Fruit fly (Drosophila melanogaster) whole organism: ENCODE results near the gene Bem46.

Experiments used
- CG8478 ChIP-seq: fragments of >200 bp; optimal IDR thresholded peaks from 2 replicates; lab custom pipeline; 2018; ENCODE audit warnings: inconsistent platforms
- Dll ChIP-seq: fragments of >200 bp; optimal IDR thresholded peaks from 2 replicates; lab custom pipeline; 2017
- EcR ChIP-seq, 2 experiments: fragments of >200 bp; optimal IDR thresholded peaks; 2 replicates each; lab custom pipeline; 2017; ENCODE audit warnings: missing biosample characterization in 2 of 2, missing genetic modification characterization in 2 of 2, missing genetic modification reagents in 2 of 2
- pan ChIP-seq: fragments of >200 bp; optimal IDR thresholded peaks from 2 replicates; lab custom pipeline; 2017
- psq ChIP-seq: fragments of >200 bp; optimal IDR thresholded peaks from 2 replicates; lab custom pipeline; 2017
- usp ChIP-seq: fragments of >200 bp; optimal IDR thresholded peaks from 2 replicates; lab custom pipeline; 2017; ENCODE audit warnings: missing biosample characterization, missing genetic modification characterization, mixed read lengths

The Bem46 gene

DNA sequence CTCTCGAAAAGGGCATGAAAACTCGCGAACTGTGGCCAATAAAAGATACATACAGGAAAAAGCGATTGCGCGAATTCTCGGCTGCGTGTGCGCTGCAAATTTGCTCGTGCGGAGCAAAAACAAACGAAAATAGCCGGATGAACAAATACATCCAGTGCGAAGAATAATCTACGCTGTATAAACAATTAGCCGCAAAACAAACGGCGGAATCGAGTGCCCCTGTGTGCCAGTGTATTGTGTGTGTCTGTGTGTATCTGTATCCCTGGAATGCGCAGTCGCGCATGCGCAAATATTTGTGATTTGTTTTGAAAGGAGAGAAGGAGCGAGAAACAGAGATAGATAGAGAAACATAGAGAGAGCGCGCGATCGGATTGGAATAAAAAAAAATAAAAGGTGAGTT is 11.7 kb downstream of the Bem46 start:
- TF ChIP-seq EcR (GFP tag; optimal IDR thresholded peaks at IDR 0.05; lab: Kevin White, UChicago) (no peak), psq (lab: Kevin White, UChicago) (no peak), pan (lab: Kevin White, UChicago) (no peak), usp (GFP tag; lab: Kevin White, UChicago) (no peak), CG8478 (lab: Kevin White, UChicago) (no peak), Dll (lab: Kevin White, UChicago) (no peak)

DNA sequence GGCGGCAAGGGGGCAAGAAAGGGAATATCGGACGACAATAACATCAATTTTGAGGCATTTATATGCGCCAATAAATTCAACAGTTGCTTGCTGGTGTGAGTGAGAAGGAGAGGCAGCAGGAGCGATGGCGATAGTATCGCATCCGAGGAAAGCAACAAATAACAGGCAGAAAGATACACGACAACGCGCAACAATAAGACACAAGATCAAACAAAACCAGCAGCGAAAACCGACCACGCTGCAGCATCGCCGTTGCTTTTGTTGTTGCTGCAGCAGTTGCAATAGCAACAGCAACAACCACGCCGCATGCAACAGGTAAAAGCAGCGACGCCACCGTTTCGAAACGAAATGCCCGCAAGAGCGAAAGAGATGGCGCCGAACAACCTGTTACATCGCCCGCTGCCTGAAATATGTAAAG is 12.6 kb downstream of the Bem46 start:
- TF ChIP-seq CG8478 (lab: Kevin White, UChicago) (no peak), pan (lab: Kevin White, UChicago) (no peak), usp (GFP tag; lab: Kevin White, UChicago) (no peak), psq (lab: Kevin White, UChicago) (no peak)

dm6 chr2L:3001953-3002352 is 14.0 kb downstream of the Bem46 start:
- no peak for TF ChIP-seq EcR (GFP tag; optimal IDR thresholded peaks at IDR 0.05; lab: Kevin White, UChicago)
- TF ChIP-seq usp (GFP tag; lab: Kevin White, UChicago), result no peak
- TF ChIP-seq Dll (lab: Kevin White, UChicago), result no peak
- no peak for TF ChIP-seq pan (lab: Kevin White, UChicago)
- no peak for TF ChIP-seq CG8478 (lab: Kevin White, UChicago)

- TF ChIP-seq usp (GFP tag; lab: Kevin White, UChicago) (no peak), EcR (GFP tag; optimal IDR thresholded peaks at IDR 0.05; lab: Kevin White, UChicago) (no peak), pan (lab: Kevin White, UChicago) (no peak), psq (lab: Kevin White, UChicago) (no peak), Dll (lab: Kevin White, UChicago) (no peak), CG8478 (lab: Kevin White, UChicago) (no peak)
These were observed 15.5 kb downstream of the Bem46 start for dm6 chr2L:3003399-3003798.

- TF ChIP-seq usp (GFP tag; lab: Kevin White, UChicago) (no peak), EcR (GFP tag; optimal IDR thresholded peaks at IDR 0.05; lab: Kevin White, UChicago) (no peak), pan (lab: Kevin White, UChicago) (no peak), Dll (lab: Kevin White, UChicago) (no peak), CG8478 (lab: Kevin White, UChicago) (no peak), psq (lab: Kevin White, UChicago) (no peak)
These were observed 16.7 kb downstream of the Bem46 start for dm6 chr2L:3004601-3005000.

dm6 chr2L:3005483-3005882 is 17.6 kb downstream of the Bem46 start:
- TF ChIP-seq psq (lab: Kevin White, UChicago) (no peak), pan (lab: Kevin White, UChicago) (no peak), CG8478 (lab: Kevin White, UChicago) (no peak)

- TF ChIP-seq pan (lab: Kevin White, UChicago), result no peak
- no peak for TF ChIP-seq EcR (GFP tag; optimal IDR thresholded peaks at IDR 0.05; lab: Kevin White, UChicago)
- no peak for TF ChIP-seq Dll (lab: Kevin White, UChicago)
- TF ChIP-seq psq (lab: Kevin White, UChicago), result no peak
- no peak for TF ChIP-seq usp (GFP tag; lab: Kevin White, UChicago)
- no peak for TF ChIP-seq CG8478 (lab: Kevin White, UChicago)
These were observed 18.3 kb downstream of the Bem46 start for dm6 chr2L:3006194-3006593.

dm6 chr2L:3006925-3007426 is 19.1 kb downstream of the Bem46 start:
- TF ChIP-seq psq (lab: Kevin White, UChicago) (no peak), Dll (lab: Kevin White, UChicago) (no peak), CG8478 (lab: Kevin White, UChicago) (no peak), EcR (GFP tag; optimal IDR thresholded peaks at IDR 0.05; lab: Kevin White, UChicago) (no peak), pan (lab: Kevin White, UChicago) (no peak), usp (GFP tag; lab: Kevin White, UChicago) (no peak)

- TF ChIP-seq Dll (lab: Kevin White, UChicago) (no peak), EcR (GFP tag; optimal IDR thresholded peaks at IDR 0.05; lab: Kevin White, UChicago) (no peak), pan (lab: Kevin White, UChicago) (no peak), CG8478 (lab: Kevin White, UChicago) (no peak)
These were observed 21.5 kb downstream of the Bem46 start for dm6 chr2L:3009438-3009837.

DNA sequence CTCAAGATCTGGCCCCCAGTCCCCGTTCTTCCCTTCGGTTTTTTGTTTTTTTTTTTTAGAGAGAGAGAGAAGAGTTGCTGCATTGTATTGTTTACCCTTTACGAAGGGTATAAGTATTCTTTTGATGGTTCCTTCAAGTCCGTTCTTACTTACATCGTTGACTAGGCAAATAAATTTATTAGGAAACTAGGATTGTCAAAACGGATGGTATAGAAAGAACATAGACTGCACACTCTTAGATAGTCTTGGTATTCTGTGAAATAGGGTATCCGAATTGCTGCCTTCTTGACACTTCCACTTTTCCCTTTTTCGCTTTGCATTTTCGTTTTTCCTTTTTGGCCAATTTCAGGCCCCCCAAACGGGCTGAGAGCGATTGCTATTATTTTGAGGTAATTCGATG is 23.6 kb downstream of the Bem46 start:
- no peak for TF ChIP-seq pan (lab: Kevin White, UChicago)
- TF ChIP-seq Dll (lab: Kevin White, UChicago), result no peak
- no peak for TF ChIP-seq usp (GFP tag; lab: Kevin White, UChicago)
- TF ChIP-seq CG8478 (lab: Kevin White, UChicago), result no peak
- no peak for TF ChIP-seq EcR (GFP tag; optimal IDR thresholded peaks at IDR 0.05; lab: Kevin White, UChicago)
- TF ChIP-seq psq (lab: Kevin White, UChicago), result no peak

DNA sequence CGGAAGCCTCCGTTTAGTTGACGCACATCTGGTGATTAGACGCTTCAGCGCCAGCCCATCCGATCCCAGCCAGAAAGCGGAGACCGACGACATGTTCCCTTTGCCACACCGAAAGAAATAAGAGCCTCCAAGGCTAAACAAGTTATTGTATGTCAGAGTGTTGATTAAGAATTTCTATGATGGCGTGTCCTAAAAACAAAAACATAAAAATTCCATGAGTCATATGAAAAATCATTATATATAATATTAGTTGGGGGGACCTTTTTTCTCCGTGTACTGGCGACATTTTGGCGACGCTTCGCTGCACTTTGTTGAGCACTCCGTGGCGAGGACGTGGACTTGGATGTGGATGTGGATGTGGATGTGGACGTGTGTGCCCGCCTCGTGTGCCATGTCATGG is 24.9 kb downstream of the Bem46 start:
- no peak for TF ChIP-seq EcR (GFP tag; optimal IDR thresholded peaks at IDR 0.05; lab: Kevin White, UChicago)
- TF ChIP-seq Dll (lab: Kevin White, UChicago), result no peak
- no peak for TF ChIP-seq pan (lab: Kevin White, UChicago)
- TF ChIP-seq psq (lab: Kevin White, UChicago), result no peak
- TF ChIP-seq CG8478 (lab: Kevin White, UChicago), result no peak
- no peak for TF ChIP-seq usp (GFP tag; lab: Kevin White, UChicago)

DNA sequence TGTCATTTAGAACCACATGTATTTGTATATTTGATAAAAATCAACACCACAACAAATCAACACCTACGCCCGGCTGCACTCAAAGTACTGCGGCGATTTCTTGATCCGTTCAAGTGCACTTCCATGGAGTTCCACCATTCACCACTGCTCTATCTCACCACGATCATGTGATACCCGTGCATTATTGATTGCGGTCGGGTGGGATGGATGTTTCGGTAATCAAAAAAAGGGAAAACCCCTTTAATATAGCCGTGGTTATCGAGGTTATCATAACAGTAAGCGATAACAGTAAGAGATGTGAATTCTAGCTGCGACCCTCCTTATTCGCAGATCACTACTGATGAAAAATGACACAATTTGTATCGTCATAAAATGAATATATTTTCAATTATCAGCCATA is 30.3 kb downstream of the Bem46 start, which contains the start of the genes CG17224 and CG17264:
Gene CG17224 (minus strand): TSS at position 97 of the 400 bp plus-strand sequence.
Gene CG17264 (plus strand): TSS at position 297 of the 400 bp plus-strand sequence.
- TF ChIP-seq psq (lab: Kevin White, UChicago), result no peak
- TF ChIP-seq Dll (lab: Kevin White, UChicago), result no peak
- no peak for TF ChIP-seq pan (lab: Kevin White, UChicago)
- no peak for TF ChIP-seq usp (GFP tag; lab: Kevin White, UChicago)
- no peak for TF ChIP-seq CG8478 (lab: Kevin White, UChicago)
- TF ChIP-seq EcR (GFP tag; optimal IDR thresholded peaks at IDR 0.05; lab: Kevin White, UChicago), result no peak
